Fruit fly (Drosophila melanogaster) whole organism, embryonic: ENCODE data around the gene Sec23.

Experiments used
- Ada2b ChIP-seq: fragments of 200-800 bp; sonication (Bioruptor generic); IDR thresholded peaks from 2 replicates; pipeline ENCODE4 v1.3.6; 2022; ENCODE audit warnings: missing biosample characterization, missing genetic modification characterization
- Atf3 ChIP-seq: fragments of 200-800 bp; sonication (Bioruptor generic); optimal IDR thresholded peaks from 3 replicates; lab custom pipeline; 2016; ENCODE audit warnings: missing biosample characterization, missing genetic modification characterization
- Awh ChIP-seq: fragments of 200-800 bp; sonication (Bioruptor generic); IDR thresholded peaks from 2 replicates; pipeline ENCODE4, ENCODE4 v1.3.6; 2022; ENCODE audit warnings: missing biosample characterization, missing genetic modification characterization
- Blimp-1 ChIP-seq: fragments of 200-800 bp; sonication (Bioruptor generic); optimal IDR thresholded peaks from 3 replicates; lab custom pipeline; 2018; ENCODE audit warnings: missing biosample characterization, missing genetic modification characterization, mild to moderate bottlenecking, moderate library complexity, missing genetic modification reagents
- CG10565 ChIP-seq: fragments of 200-800 bp; sonication (Bioruptor generic); optimal IDR thresholded peaks from 3 replicates; lab custom pipeline; 2016; ENCODE audit warnings: missing biosample characterization, mild to moderate bottlenecking, missing genetic modification characterization
- CG11247 ChIP-seq: fragments of 200-800 bp; sonication (Bioruptor generic); IDR thresholded peaks from 2 replicates; pipeline ENCODE4 v1.3.6; 2022; ENCODE audit warnings: missing biosample characterization, missing genetic modification characterization
- CG11504 ChIP-seq: fragments of 200-800 bp; sonication (Bioruptor generic); optimal IDR thresholded peaks from 3 replicates; lab custom pipeline; 2019; ENCODE audit warnings: missing biosample characterization, mild to moderate bottlenecking, missing genetic modification characterization, moderate library complexity
- CG1233 ChIP-seq: fragments of 200-800 bp; sonication (Bioruptor generic); optimal IDR thresholded peaks from 4 replicates; lab custom pipeline; 2018; ENCODE audit warnings: missing biosample characterization, mild to moderate bottlenecking, missing genetic modification characterization
- CG13624 ChIP-seq: fragments of 200-800 bp; sonication (Bioruptor generic); optimal IDR thresholded peaks from 2 replicates; lab custom pipeline; 2016; ENCODE audit warnings: missing biosample characterization, missing genetic modification characterization
- CG13894 ChIP-seq: fragments of 200-800 bp; sonication (Bioruptor generic); optimal IDR thresholded peaks from 3 replicates; lab custom pipeline; 2018; ENCODE audit warnings: missing biosample characterization, mild to moderate bottlenecking, missing genetic modification characterization, moderate library complexity
- CG16815 ChIP-seq: fragments of 200-800 bp; sonication (Bioruptor generic); optimal IDR thresholded peaks from 3 replicates; lab custom pipeline; 2017; ENCODE audit warnings: missing biosample characterization, mild to moderate bottlenecking, missing genetic modification characterization
- CG2199 ChIP-seq: fragments of 200-800 bp; sonication (Bioruptor generic); IDR thresholded peaks from 3 replicates; pipeline ENCODE4 v1.3.6; 2022; ENCODE audit warnings: missing biosample characterization, missing genetic modification characterization
- CG2712 ChIP-seq: fragments of 200-800 bp; optimal IDR thresholded peaks from 3 replicates; lab custom pipeline; 2019; ENCODE audit warnings: missing biosample characterization, mild to moderate bottlenecking, missing genetic modification characterization, moderate library complexity
- CG31224 ChIP-seq: fragments of 200-800 bp; sonication (Bioruptor generic); IDR thresholded peaks from 2 replicates; pipeline ENCODE4 v1.3.6; 2022; ENCODE audit warnings: missing biosample characterization, missing genetic modification characterization
- CG3163 ChIP-seq: fragments of 200-800 bp; sonication (Bioruptor generic); optimal IDR thresholded peaks from 3 replicates; lab custom pipeline; 2016; ENCODE audit warnings: missing biosample characterization, missing genetic modification characterization
- CG42726 ChIP-seq: fragments of 200-800 bp; sonication (Bioruptor generic); IDR thresholded peaks from 2 replicates; pipeline ENCODE4 v1.3.6; 2022; ENCODE audit warnings: missing biosample characterization, missing genetic modification characterization; ENCODE audit not compliant: partially characterized antibody
- CG4328 ChIP-seq: fragments of 200-800 bp; sonication (Bioruptor generic); optimal IDR thresholded peaks from 3 replicates; lab custom pipeline; 2017; ENCODE audit warnings: missing biosample characterization, missing genetic modification reagents, missing genetic modification characterization
- CG4820 ChIP-seq: fragments of 200-800 bp; sonication (Bioruptor generic); optimal IDR thresholded peaks from 3 replicates; lab custom pipeline; 2016; ENCODE audit warnings: missing biosample characterization, missing genetic modification characterization
- CG6689 ChIP-seq: fragments of 200-800 bp; sonication (Bioruptor generic); IDR thresholded peaks from 2 replicates; pipeline ENCODE4 v1.3.6; 2022; ENCODE audit warnings: missing biosample characterization, missing genetic modification characterization
- CG7987 ChIP-seq: fragments of 200-800 bp; sonication (Bioruptor generic); optimal IDR thresholded peaks from 2 replicates; lab custom pipeline; 2018; ENCODE audit warnings: missing biosample characterization, mild to moderate bottlenecking, missing genetic modification characterization, moderate library complexity
- CG9727 ChIP-seq: fragments of 200-800 bp; sonication (Bioruptor generic); optimal IDR thresholded peaks from 3 replicates; lab custom pipeline; 2017; ENCODE audit warnings: missing biosample characterization, mild to moderate bottlenecking, missing genetic modification characterization
- CG9817 ChIP-seq: fragments of 200-800 bp; sonication (Bioruptor generic); optimal IDR thresholded peaks from 2 replicates; lab custom pipeline; 2018; ENCODE audit warnings: missing biosample characterization, mild to moderate bottlenecking, missing genetic modification characterization, moderate library complexity
- Chrac-16 ChIP-seq: fragments of 200-800 bp; sonication (Bioruptor generic); optimal IDR thresholded peaks from 3 replicates; lab custom pipeline; 2016; ENCODE audit warnings: missing biosample characterization, missing genetic modification characterization
- Gsc ChIP-seq: fragments of 200-800 bp; sonication (Bioruptor generic); IDR thresholded peaks from 2 replicates; pipeline ENCODE4 v1.3.6; 2022; ENCODE audit warnings: missing biosample characterization, missing genetic modification characterization
- Hand ChIP-seq: fragments of 200-800 bp; sonication (Bioruptor generic); optimal IDR thresholded peaks from 2 replicates; lab custom pipeline; 2017; ENCODE audit warnings: mild to moderate bottlenecking, missing biosample characterization, missing genetic modification reagents, missing genetic modification characterization
- MTF-1 ChIP-seq: fragments of 200-800 bp; sonication (Bioruptor generic); optimal IDR thresholded peaks from 2 replicates; lab custom pipeline; 2018; ENCODE audit warnings: missing biosample characterization, mild to moderate bottlenecking, missing genetic modification characterization, borderline replicate concordance
- Mad ChIP-seq: fragments of 200-800 bp; sonication (Bioruptor generic); optimal IDR thresholded peaks from 2 replicates; lab custom pipeline; 2016; ENCODE audit warnings: missing biosample characterization, missing genetic modification characterization
- Med ChIP-seq: fragments of 200-800 bp; sonication (Bioruptor generic); peaks from one replicate; lab custom pipeline; 2016; ENCODE audit warnings: missing biosample characterization, missing genetic modification characterization, mild to moderate bottlenecking, inconsistent platforms, moderate library complexity
- NC2α ChIP-seq: fragments of 200-800 bp; sonication (Bioruptor generic); optimal IDR thresholded peaks from 2 replicates; lab custom pipeline; 2016; ENCODE audit warnings: missing biosample characterization, missing genetic modification characterization
- NFAT ChIP-seq: fragments of 200-800 bp; sonication (Bioruptor generic); IDR thresholded peaks from 2 replicates; pipeline ENCODE4 v1.3.6; 2022; ENCODE audit warnings: missing biosample characterization, missing genetic modification characterization
- Nf-YA ChIP-seq: fragments of 200-800 bp; sonication (Bioruptor generic); IDR thresholded peaks from 2 replicates; pipeline ENCODE4 v1.3.6; 2022; ENCODE audit warnings: missing biosample characterization, missing genetic modification characterization
- Sox102F ChIP-seq: fragments of 200-800 bp; sonication (Bioruptor generic); optimal IDR thresholded peaks from 2 replicates; lab custom pipeline; 2018; ENCODE audit warnings: missing biosample characterization, mild to moderate bottlenecking, missing genetic modification characterization, moderate library complexity
- Ssrp ChIP-seq: fragments of 200-800 bp; sonication (Bioruptor generic); optimal IDR thresholded peaks from 2 replicates; lab custom pipeline; 2018; ENCODE audit warnings: missing biosample characterization, mild to moderate bottlenecking, missing genetic modification characterization, moderate library complexity
- TFAM ChIP-seq: fragments of 200-800 bp; sonication (Bioruptor generic); optimal IDR thresholded peaks from 2 replicates; lab custom pipeline; 2017; ENCODE audit warnings: missing biosample characterization, missing genetic modification characterization, inconsistent platforms
- ac ChIP-seq: fragments of 200-800 bp; sonication (Bioruptor generic); optimal IDR thresholded peaks from 3 replicates; lab custom pipeline; 2017; ENCODE audit warnings: missing biosample characterization, mild to moderate bottlenecking, missing genetic modification characterization
- ara ChIP-seq: fragments of 200-800 bp; sonication (Bioruptor generic); IDR thresholded peaks from 2 replicates; pipeline ENCODE4 v1.3.6; 2022; ENCODE audit warnings: missing biosample characterization, missing genetic modification characterization
- dimm ChIP-seq: fragments of 200-800 bp; sonication (Bioruptor generic); IDR thresholded peaks from 2 replicates; pipeline ENCODE4 v1.3.6; 2022; ENCODE audit warnings: missing biosample characterization, missing genetic modification characterization
- eve ChIP-seq, 2 experiments: fragments of >200 bp; optimal IDR thresholded peaks; 2 replicates each; lab custom pipeline; 2017; ENCODE audit warnings: missing biosample characterization in 2 of 2, missing genetic modification characterization in 2 of 2
- fd102C ChIP-seq: fragments of 200-800 bp; sonication (Bioruptor generic); optimal IDR thresholded peaks from 2 replicates; lab custom pipeline; 2018; ENCODE audit warnings: missing biosample characterization, mild to moderate bottlenecking, missing genetic modification characterization, moderate library complexity
- gsb ChIP-seq: fragments of 200-800 bp; sonication (Bioruptor generic); IDR thresholded peaks from 2 replicates; pipeline ENCODE4 v1.3.6; 2022; ENCODE audit warnings: missing biosample characterization, missing genetic modification characterization
- ind ChIP-seq: fragments of 200-800 bp; sonication (Bioruptor generic); optimal IDR thresholded peaks from 3 replicates; lab custom pipeline; 2016; ENCODE audit warnings: missing biosample characterization, missing genetic modification characterization
- jing ChIP-seq: fragments of 200-800 bp; sonication (Bioruptor generic); optimal IDR thresholded peaks from 2 replicates; lab custom pipeline; 2018; ENCODE audit warnings: missing biosample characterization, mild to moderate bottlenecking, missing genetic modification characterization
- ken ChIP-seq: fragments of 200-800 bp; sonication (Bioruptor generic); IDR thresholded peaks from 3 replicates; pipeline ENCODE4 v1.3.6; 2022; ENCODE audit warnings: missing biosample characterization, missing genetic modification characterization
- mld ChIP-seq: fragments of 200-800 bp; sonication (Bioruptor generic); IDR thresholded peaks from 3 replicates; pipeline ENCODE4 v1.3.6; 2022; ENCODE audit warnings: missing biosample characterization, missing genetic modification characterization; ENCODE audit not compliant: partially characterized antibody
- nerfin-1 ChIP-seq: fragments of 200-800 bp; sonication (Bioruptor generic); optimal IDR thresholded peaks from 3 replicates; lab custom pipeline; 2019; ENCODE audit warnings: missing biosample characterization, mild to moderate bottlenecking, missing genetic modification characterization, moderate library complexity
- org-1 ChIP-seq: fragments of 200-800 bp; sonication (Bioruptor generic); optimal IDR thresholded peaks from 2 replicates; lab custom pipeline; 2017; ENCODE audit warnings: missing biosample characterization, missing genetic modification characterization
- pho ChIP-seq: fragments of 200-800 bp; sonication (Bioruptor generic); optimal IDR thresholded peaks from 2 replicates; lab custom pipeline; 2016; ENCODE audit warnings: missing biosample characterization, missing genetic modification characterization
- phol ChIP-seq: fragments of 200-800 bp; sonication (Bioruptor generic); optimal IDR thresholded peaks from 3 replicates; lab custom pipeline; 2018; ENCODE audit warnings: missing biosample characterization, mild to moderate bottlenecking, missing genetic modification characterization, moderate library complexity
- repo ChIP-seq: fragments of 200-800 bp; sonication (Bioruptor generic); optimal IDR thresholded peaks from 2 replicates; lab custom pipeline; 2016; ENCODE audit warnings: missing biosample characterization, missing genetic modification characterization
- slbo ChIP-seq: fragments of 200-800 bp; sonication (Bioruptor generic); IDR thresholded peaks from 2 replicates; pipeline ENCODE4 v1.3.6; 2022; ENCODE audit warnings: missing biosample characterization, missing genetic modification characterization
- sr ChIP-seq: fragments of 200-800 bp; sonication (Bioruptor generic); IDR thresholded peaks from 3 replicates; pipeline ENCODE4 v1.3.6; 2022; ENCODE audit warnings: missing biosample characterization, missing genetic modification characterization
- zf30C ChIP-seq: fragments of 200-800 bp; sonication (Bioruptor generic); optimal IDR thresholded peaks from 3 replicates; lab custom pipeline; 2018; ENCODE audit warnings: missing biosample characterization, mild to moderate bottlenecking, missing genetic modification characterization

Sec23 gene

dm6 chr3R:5682238-5682637 is 33.4 kb downstream of the Sec23 start (continued):
- TF ChIP-seq CG13894 (tag; lab: Kevin White, UChicago) = no peak
- no peak for TF ChIP-seq CG9817 (tag; lab: Kevin White, UChicago)
- no peak for TF ChIP-seq Awh (GFP tag; lab: Robert Waterston, UW)
- no peak for TF ChIP-seq fd102C (GFP tag; lab: Kevin White, UChicago)
- TF ChIP-seq Nf-YA = no peak
- TF ChIP-seq phol (tag; lab: Kevin White, UChicago) = peak; percentile 38
- TF ChIP-seq dimm (GFP tag; lab: Robert Waterston, UW) = no peak
- no peak for TF ChIP-seq Blimp-1
- TF ChIP-seq Chrac-16 (GFP tag; lab: Kevin White, UChicago) = no peak
- no peak for TF ChIP-seq gsb (GFP tag; lab: Robert Waterston, UW)
- no peak for TF ChIP-seq MTF-1 (GFP tag; lab: Kevin White, UChicago)
- no peak for TF ChIP-seq repo (GFP tag; lab: Kevin White, UChicago)
- TF ChIP-seq NFAT = no peak
- no peak for TF ChIP-seq CG7987 (GFP tag; lab: Kevin White, UChicago)
- TF ChIP-seq ind (GFP tag; lab: Kevin White, UChicago) = no peak
- TF ChIP-seq CG13624 = no peak
- no peak for TF ChIP-seq ken
- no peak for TF ChIP-seq jing
- TF ChIP-seq CG4820 (GFP tag; lab: Kevin White, UChicago) = no peak
- TF ChIP-seq CG16815 = no peak
- TF ChIP-seq CG42726 = no peak
- no peak for TF ChIP-seq Gsc (GFP tag; lab: Robert Waterston, UW)
- TF ChIP-seq CG11247 (GFP tag; lab: Robert Waterston, UW) = no peak
- TF ChIP-seq CG1233 (GFP tag; lab: Kevin White, UChicago) = no peak
- TF ChIP-seq ara (GFP tag; lab: Robert Waterston, UW) = no peak
- peak; percentile 5 for TF ChIP-seq Ssrp (tag; lab: Kevin White, UChicago)
- peak; percentile 8 for TF ChIP-seq Med (GFP tag; lab: Kevin White, UChicago)
- TF ChIP-seq pho (GFP tag; lab: Kevin White, UChicago) = no peak
- TF ChIP-seq CG11504 = no peak
- no peak for TF ChIP-seq nerfin-1
- TF ChIP-seq org-1 (GFP tag; lab: Kevin White, UChicago) = no peak
- no peak for TF ChIP-seq Atf3 (GFP tag; lab: Kevin White, UChicago)
- TF ChIP-seq CG2199 = no peak
- TF ChIP-seq CG3163 (GFP tag; lab: Kevin White, UChicago) = no peak
- no peak for TF ChIP-seq mld (GFP tag; lab: Robert Waterston, UW)
- no peak for TF ChIP-seq Ada2b (GFP tag; lab: Robert Waterston, UW)
- peak; percentile 44 for TF ChIP-seq zf30C
- no peak for TF ChIP-seq Hand (GFP tag; lab: Kevin White, UChicago)

dm6 chr3R:5682921-5683748 is 34.3 kb downstream of the Sec23 start:
- no peak for TF ChIP-seq CG3163 (GFP tag; lab: Kevin White, UChicago)
- peak; percentile 48 for TF ChIP-seq CG6689 (GFP tag; lab: Robert Waterston, UW)
- peak; percentile 49 for TF ChIP-seq nerfin-1
- no peak for TF ChIP-seq CG31224
- peak; percentile 81 for TF ChIP-seq Sox102F (GFP tag; lab: Kevin White, UChicago)
- no peak for TF ChIP-seq sr
- TF ChIP-seq Mad (GFP tag; lab: Kevin White, UChicago) = peak; percentile 23
- TF ChIP-seq CG9727 (GFP tag; lab: Kevin White, UChicago) = no peak
- TF ChIP-seq TFAM (GFP tag; lab: Kevin White, UChicago) = no peak
- no peak for TF ChIP-seq CG10565 (GFP tag; lab: Kevin White, UChicago)
- no peak for TF ChIP-seq eve (GFP tag; optimal IDR thresholded peaks at IDR 0.05; lab: Kevin White, UChicago)
- TF ChIP-seq NC2α (GFP tag; lab: Kevin White, UChicago) = no peak
- TF ChIP-seq ac (GFP tag; lab: Kevin White, UChicago) = peak; percentile 25
- TF ChIP-seq slbo (GFP tag; lab: Robert Waterston, UW) = no peak
- no peak for TF ChIP-seq CG4328
- TF ChIP-seq CG2712 (tag; lab: Kevin White, UChicago) = peak; percentile 86
